Worm (Caenorhabditis elegans) whole organism, young adult: ENCODE data around the gene dph-7.

Experiments used
- B0019.2 ChIP-seq: fragments of 200-800 bp; sonication (Bioruptor generic); conservative IDR thresholded peaks from 2 replicates; pipeline ENCODE4 v1.3.6; 2022; ENCODE audit warnings: missing genetic modification reagents, missing genetic modification characterization, missing compliant biosample characterization
- B0261.1 ChIP-seq: sonication (generic microtip); optimal IDR thresholded peaks from 2 replicates; lab custom pipeline; 2016; ENCODE audit warnings: mild to moderate bottlenecking, missing genetic modification characterization, moderate library complexity, missing compliant biosample characterization
- D2030.7 ChIP-seq: fragments of 200-800 bp; sonication (Bioruptor generic); IDR thresholded peaks from 2 replicates; pipeline ENCODE4 v1.3.6; 2022; ENCODE audit warnings: missing genetic modification reagents, missing genetic modification characterization, missing compliant biosample characterization
- F22D6.2 ChIP-seq: sonication (generic microtip); optimal IDR thresholded peaks from 2 replicates; lab custom pipeline; 2016; ENCODE audit warnings: mild to moderate bottlenecking, missing genetic modification characterization, missing compliant biosample characterization
- F37B4.10 ChIP-seq: fragments of 200-800 bp; sonication (Bioruptor generic); IDR thresholded peaks from 2 replicates; pipeline ENCODE4 v1.3.6; 2022; ENCODE audit warnings: missing genetic modification characterization, missing compliant biosample characterization
- F57C9.4 ChIP-seq: sonication (generic microtip); optimal IDR thresholded peaks from 2 replicates; lab custom pipeline; 2017; ENCODE audit warnings: mild to moderate bottlenecking, missing genetic modification characterization, missing compliant biosample characterization
- T07F8.4 ChIP-seq: sonication (generic microtip); optimal IDR thresholded peaks from 2 replicates; lab custom pipeline; 2016; ENCODE audit warnings: mild to moderate bottlenecking, missing genetic modification characterization, moderate library complexity, missing compliant biosample characterization
- ama-1 ChIP-seq, 3 experiments: fragments of 150-350 bp in 1 of 3; sonication (generic microtip) in 2 of 3; optimal IDR thresholded peaks; 2 replicates each; lab custom pipeline; 2014 to 2018; ENCODE audit warnings: missing biosample characterization in 2 of 3, missing genetic modification characterization in 2 of 3, missing genetic modification reagents in 2 of 3
- aptf-3 ChIP-seq: fragments of 200-800 bp; sonication (Bioruptor generic); IDR thresholded peaks from 2 replicates; pipeline ENCODE4 v1.3.6; 2022; ENCODE audit warnings: missing genetic modification characterization, missing compliant biosample characterization
- attf-3 ChIP-seq: fragments of 200-800 bp; sonication (Bioruptor generic); conservative IDR thresholded peaks from 2 replicates; pipeline ENCODE4 v1.3.6; 2022; ENCODE audit warnings: missing genetic modification reagents, missing genetic modification characterization, missing compliant biosample characterization
- cebp-2 ChIP-seq: fragments of 200-800 bp; sonication (Bioruptor generic); IDR thresholded peaks from 2 replicates; pipeline ENCODE4 v1.3.6; 2022; ENCODE audit warnings: missing genetic modification characterization, missing compliant biosample characterization
- ceh-100 ChIP-seq: fragments of 200-800 bp; sonication (Bioruptor generic); IDR thresholded peaks from 2 replicates; pipeline ENCODE4 v1.3.6; 2022; ENCODE audit warnings: missing genetic modification reagents, missing genetic modification characterization, missing compliant biosample characterization
- ceh-27 ChIP-seq: fragments of 200-800 bp; sonication (Bioruptor generic); optimal IDR thresholded peaks from 2 replicates; lab custom pipeline; 2018; ENCODE audit warnings: mild to moderate bottlenecking, missing genetic modification characterization, moderate library complexity, missing compliant biosample characterization
- ceh-40 ChIP-seq: fragments of 200-800 bp; sonication (Bioruptor generic); IDR thresholded peaks from 2 replicates; pipeline ENCODE4 v1.3.6; 2022; ENCODE audit warnings: missing genetic modification characterization, missing compliant biosample characterization
- ceh-91 ChIP-seq: fragments of 200-800 bp; sonication (Bioruptor generic); IDR thresholded peaks from 2 replicates; pipeline ENCODE4 v1.3.6; 2022; ENCODE audit warnings: missing genetic modification reagents, missing genetic modification characterization, missing compliant biosample characterization
- dpff-1 ChIP-seq: sonication (generic microtip); optimal IDR thresholded peaks from 2 replicates; lab custom pipeline; 2017; ENCODE audit warnings: mild to moderate bottlenecking, missing genetic modification characterization, missing compliant biosample characterization
- efl-1 ChIP-seq: fragments of 150-350 bp; optimal IDR thresholded peaks from 2 replicates; lab custom pipeline; 2014; ENCODE audit warnings: missing biosample characterization, missing genetic modification reagents, missing genetic modification characterization
- egl-44 ChIP-seq: fragments of 200-800 bp; sonication (Bioruptor generic); IDR thresholded peaks from 2 replicates; pipeline ENCODE4 v1.3.6; 2022; ENCODE audit warnings: missing genetic modification reagents, missing genetic modification characterization, missing compliant biosample characterization
- egrh-3 ChIP-seq: fragments of 200-800 bp; sonication (Bioruptor generic); IDR thresholded peaks from 2 replicates; pipeline ENCODE4 v1.3.6; 2022; ENCODE audit warnings: missing genetic modification reagents, missing genetic modification characterization, missing compliant biosample characterization
- ets-4 ChIP-seq: fragments of 200-800 bp; sonication (Bioruptor generic); optimal IDR thresholded peaks from 2 replicates; lab custom pipeline; 2018; ENCODE audit warnings: mild to moderate bottlenecking, missing genetic modification characterization, missing compliant biosample characterization
- fkh-3 ChIP-seq: sonication (generic microtip); optimal IDR thresholded peaks from 2 replicates; lab custom pipeline; 2016; ENCODE audit warnings: mild to moderate bottlenecking, missing genetic modification characterization, missing compliant biosample characterization
- hlh-12 ChIP-seq: sonication (generic microtip); optimal IDR thresholded peaks from 2 replicates; lab custom pipeline; 2016; ENCODE audit warnings: missing genetic modification characterization, missing compliant biosample characterization
- hlh-26 ChIP-seq: fragments of 200-800 bp; sonication (Bioruptor generic); conservative IDR thresholded peaks from 2 replicates; pipeline ENCODE4 v1.3.6; 2022; ENCODE audit warnings: missing genetic modification reagents, missing genetic modification characterization, missing compliant biosample characterization
- hmg-20 ChIP-seq: fragments of 200-800 bp; sonication (Bioruptor generic); IDR thresholded peaks from 2 replicates; pipeline ENCODE4 v1.3.6; 2022; ENCODE audit warnings: missing genetic modification reagents, missing genetic modification characterization, missing compliant biosample characterization
- hsf-1 ChIP-seq: fragments of 200-800 bp; sonication (Bioruptor generic); IDR thresholded peaks from 2 replicates; pipeline ENCODE4 v1.3.6; 2022; ENCODE audit warnings: missing genetic modification reagents, missing genetic modification characterization, missing compliant biosample characterization
- let-526 ChIP-seq: fragments of 200-800 bp; sonication (Bioruptor generic); IDR thresholded peaks from 2 replicates; pipeline ENCODE4 v1.3.6; 2022; ENCODE audit warnings: missing genetic modification reagents, missing genetic modification characterization, missing compliant biosample characterization
- lin-26 ChIP-seq: fragments of 200-800 bp; sonication (Bioruptor generic); IDR thresholded peaks from 2 replicates; pipeline ENCODE4 v1.3.6; 2022; ENCODE audit warnings: missing genetic modification reagents, missing genetic modification characterization, missing compliant biosample characterization
- lin-40 ChIP-seq: sonication (generic microtip); optimal IDR thresholded peaks from 2 replicates; lab custom pipeline; 2016; ENCODE audit warnings: missing genetic modification characterization, mild to moderate bottlenecking, missing compliant biosample characterization, missing genotype, missing genetic modification reagents
- madf-10 ChIP-seq: sonication (generic microtip); optimal IDR thresholded peaks from 2 replicates; lab custom pipeline; 2016; ENCODE audit warnings: mild to moderate bottlenecking, missing genetic modification characterization, missing compliant biosample characterization
- mcd-1 ChIP-seq: fragments of 200-800 bp; sonication (Bioruptor generic); IDR thresholded peaks from 2 replicates; pipeline ENCODE4 v1.3.6; 2022; ENCODE audit warnings: missing genetic modification reagents, missing genetic modification characterization, missing compliant biosample characterization
- mes-4 ChIP-seq: sonication (generic microtip); optimal IDR thresholded peaks from 2 replicates; lab custom pipeline; 2016; ENCODE audit warnings: missing genotype, missing genetic modification characterization, missing compliant biosample characterization
- nfyb-1 ChIP-seq: fragments of 200-800 bp; sonication (Bioruptor generic); IDR thresholded peaks from 2 replicates; pipeline ENCODE4 v1.3.6; 2022; ENCODE audit warnings: missing genetic modification reagents, missing genetic modification characterization, missing compliant biosample characterization
- rpc-1 ChIP-seq, 2 experiments: fragments of 150-350 bp in 1 of 2; sonication (generic microtip) in 1 of 2; optimal IDR thresholded peaks; 2 replicates each; lab custom pipeline; 2014 to 2018; ENCODE audit warnings: missing biosample characterization in 1 of 2, missing genetic modification characterization in 1 of 2, missing genetic modification reagents in 1 of 2, missing genotype in 1 of 2
- sdz-38 ChIP-seq: sonication (generic microtip); optimal IDR thresholded peaks from 2 replicates; lab custom pipeline; 2016; ENCODE audit warnings: missing genotype, missing genetic modification characterization, missing compliant biosample characterization
- snpc-1.1 ChIP-seq: sonication (generic microtip); optimal IDR thresholded peaks from 2 replicates; lab custom pipeline; 2017; ENCODE audit warnings: missing genetic modification characterization, mild to moderate bottlenecking, missing compliant biosample characterization, antibody characterized with exemption, moderate library complexity, missing genotype, missing genetic modification reagents; ENCODE audit not compliant: insufficient read depth
- snpc-3.4 ChIP-seq: sonication (generic microtip); optimal IDR thresholded peaks from 2 replicates; lab custom pipeline; 2017; ENCODE audit warnings: missing genetic modification characterization, mild to moderate bottlenecking, missing compliant biosample characterization, antibody characterized with exemption, moderate library complexity, missing genotype, missing genetic modification reagents
- sptf-2 ChIP-seq: fragments of 200-800 bp; sonication (Bioruptor generic); optimal IDR thresholded peaks from 2 replicates; lab custom pipeline; 2018; ENCODE audit warnings: mild to moderate bottlenecking, missing genetic modification characterization, missing compliant biosample characterization
- tlf-1 ChIP-seq: fragments of 200-800 bp; sonication (Bioruptor generic); optimal IDR thresholded peaks from 2 replicates; lab custom pipeline; 2018; ENCODE audit warnings: mild to moderate bottlenecking, missing genetic modification characterization, missing compliant biosample characterization
- unc-130 ChIP-seq: sonication (generic microtip); optimal IDR thresholded peaks from 2 replicates; lab custom pipeline; 2016; ENCODE audit warnings: missing genetic modification reagents, missing genetic modification characterization, missing compliant biosample characterization
- xnd-1 ChIP-seq: sonication (generic microtip); optimal IDR thresholded peaks from 2 replicates; lab custom pipeline; 2016; ENCODE audit warnings: missing genotype, missing genetic modification reagents, missing genetic modification characterization, missing compliant biosample characterization
- zfh-2 ChIP-seq: fragments of 200-800 bp; sonication (Bioruptor generic); conservative IDR thresholded peaks from 2 replicates; pipeline ENCODE4 v1.3.6; 2022; ENCODE audit warnings: missing genetic modification reagents, missing genetic modification characterization, missing compliant biosample characterization
- zim-3 ChIP-seq: sonication (generic microtip); optimal IDR thresholded peaks from 2 replicates; lab custom pipeline; 2017; ENCODE audit warnings: mild to moderate bottlenecking, missing genetic modification characterization, moderate library complexity, missing compliant biosample characterization
- ztf-18 ChIP-seq: sonication (generic microtip); optimal IDR thresholded peaks from 2 replicates; lab custom pipeline; 2016; ENCODE audit warnings: missing genotype, mild to moderate bottlenecking, missing genetic modification characterization, missing compliant biosample characterization
- ztf-25 ChIP-seq: fragments of 200-800 bp; sonication (Bioruptor generic); IDR thresholded peaks from 2 replicates; pipeline ENCODE4 v1.3.6; 2022; ENCODE audit warnings: missing genetic modification reagents, missing genetic modification characterization, missing compliant biosample characterization
- ztf-26 ChIP-seq: sonication (generic microtip); optimal IDR thresholded peaks from 2 replicates; lab custom pipeline; 2017; ENCODE audit warnings: missing genetic modification characterization, missing compliant biosample characterization
- ztf-28 ChIP-seq: fragments of 200-800 bp; sonication (Bioruptor generic); IDR thresholded peaks from 2 replicates; pipeline ENCODE4 v1.3.6; 2022; ENCODE audit warnings: missing genetic modification reagents, missing genetic modification characterization, missing compliant biosample characterization

dph-7 gene

ce11 chrIII:13315071-13315470 lies at the start of gene dph-7:
Gene dph-7 (plus strand): TSS chrIII:13315123.
- no peak for TF ChIP-seq attf-3 (GFP tag; lab: Robert Waterston, UW)
- TF ChIP-seq unc-130 (GFP tag; lab: Kevin White, UChicago), result no peak
- TF ChIP-seq snpc-3.4 (tag; lab: Kevin White, UChicago), result no peak
- no peak for TF ChIP-seq mcd-1 (GFP tag; lab: Robert Waterston, UW)
- no peak for TF ChIP-seq ceh-100
- no peak for TF ChIP-seq snpc-1.1 (tag; lab: Kevin White, UChicago)
- no peak for TF ChIP-seq efl-1 (GFP tag; lab: Kevin White, UChicago)
- TF ChIP-seq sdz-38 (tag; lab: Kevin White, UChicago), result no peak
- no peak for TF ChIP-seq F22D6.2 (tag; lab: Kevin White, UChicago)
- no peak for TF ChIP-seq egl-44 (GFP tag; lab: Robert Waterston, UW)
- no peak for TF ChIP-seq lin-40 (tag; lab: Kevin White, UChicago)
- TF ChIP-seq, all 124 proteins: peak for 0

ce11 chrIII:13265566-13265965 lies 49.4 kb upstream of the dph-7 start, which contains the start of gene F56A8.5:
Gene F56A8.5 (plus strand): TSS chrIII:13265866.
- no peak for TF ChIP-seq ets-4
- no peak for TF ChIP-seq hsf-1 (GFP tag; lab: Robert Waterston, UW)
- no peak for TF ChIP-seq let-526 (GFP tag; lab: Robert Waterston, UW)
- TF ChIP-seq lin-26 (GFP tag; lab: Robert Waterston, UW), result no peak
- TF ChIP-seq tlf-1 (GFP tag; lab: Kevin White, UChicago), result no peak
- TF ChIP-seq D2030.7 (GFP tag; lab: Robert Waterston, UW), result no peak
- TF ChIP-seq rpc-1 (optimal IDR thresholded peaks at IDR 0.05; lab: Kevin White, UChicago), result no peak
- no peak for TF ChIP-seq rpc-1 (tag; optimal IDR thresholded peaks at IDR 0.05; lab: Kevin White, UChicago)
- no peak for TF ChIP-seq mes-4 (tag; lab: Kevin White, UChicago)
- TF ChIP-seq aptf-3, result no peak
- TF ChIP-seq ztf-26 (tag; lab: Kevin White, UChicago), result no peak
- no peak for TF ChIP-seq F37B4.10 (GFP tag; lab: Robert Waterston, UW)
- TF ChIP-seq zim-3 (tag; lab: Kevin White, UChicago), result no peak

ce11 chrIII:13267046-13267445 lies 47.9 kb upstream of the dph-7 start:
- TF ChIP-seq madf-10, result no peak
- no peak for TF ChIP-seq egl-44 (GFP tag; lab: Robert Waterston, UW)
- TF ChIP-seq xnd-1 (tag; lab: Kevin White, UChicago), result no peak
- peak; percentile 64 for TF ChIP-seq zfh-2
- 0 out of 2 replicates have a peak, but pooled peaks have one; percentile 22 for TF ChIP-seq mcd-1 (GFP tag; lab: Robert Waterston, UW)
- TF ChIP-seq hlh-12 (tag; lab: Kevin White, UChicago), result no peak
- TF ChIP-seq sptf-2 (GFP tag; lab: Kevin White, UChicago), result no peak
- TF ChIP-seq T07F8.4, result no peak
- no peak for TF ChIP-seq ztf-25
- TF ChIP-seq dpff-1 (tag; lab: Kevin White, UChicago), result no peak
- TF ChIP-seq ama-1 (optimal IDR thresholded peaks at IDR 0.05; lab: Kevin White, UChicago), result no peak
- TF ChIP-seq ama-1 (GFP tag; optimal IDR thresholded peaks at IDR 0.05; lab: Kevin White, UChicago), result no peak
- TF ChIP-seq fkh-3 (tag; lab: Kevin White, UChicago), result no peak
- TF ChIP-seq ztf-28 (GFP tag; lab: Robert Waterston, UW), result no peak
- no peak for TF ChIP-seq F57C9.4 (tag; lab: Kevin White, UChicago)
- TF ChIP-seq ceh-27 (GFP tag; lab: Kevin White, UChicago), result no peak
- TF ChIP-seq nfyb-1 (GFP tag; lab: Robert Waterston, UW), result no peak
- TF ChIP-seq cebp-2 (GFP tag; lab: Robert Waterston, UW), result 0 out of 2 replicates have a peak, but pooled peaks have one; percentile 9
- no peak for TF ChIP-seq B0019.2 (GFP tag; lab: Robert Waterston, UW)
- no peak for TF ChIP-seq ceh-91 (GFP tag; lab: Robert Waterston, UW)
- no peak for TF ChIP-seq ztf-18 (tag; lab: Kevin White, UChicago)
- TF ChIP-seq egrh-3 (GFP tag; lab: Robert Waterston, UW), result 0 out of 2 replicates have a peak, but pooled peaks have one; percentile 24
- no peak for TF ChIP-seq B0261.1 (tag; lab: Kevin White, UChicago)
- TF ChIP-seq lin-40 (tag; lab: Kevin White, UChicago), result no peak
- no peak for TF ChIP-seq hlh-26
- no peak for TF ChIP-seq hmg-20 (GFP tag; lab: Robert Waterston, UW)
- no peak for TF ChIP-seq hsf-1 (GFP tag; lab: Robert Waterston, UW)
- TF ChIP-seq ceh-40 (GFP tag; lab: Robert Waterston, UW), result no peak
- no peak for TF ChIP-seq aptf-3
